Worm (Caenorhabditis elegans): ENCODE results near the gene M04D8.8.

ce11 chrIII:10023452-10023851 lies 10.5 kb upstream of the M04D8.8 start, which contains the start of gene ins-21:
- no peak for TF ChIP-seq unc-39 (tag; optimal IDR thresholded peaks at IDR 0.05)
- TF ChIP-seq ceh-28 (tag; optimal IDR thresholded peaks at IDR 0.05), result no peak
- TF ChIP-seq tbx-2 (tag; optimal IDR thresholded peaks at IDR 0.05), result no peak
- no peak for TF ChIP-seq nhr-12 (tag; optimal IDR thresholded peaks at IDR 0.05)
- no peak for TF ChIP-seq ceh-16 (tag; optimal IDR thresholded peaks at IDR 0.05)
- no peak for TF ChIP-seq ZK546.5 (tag; optimal IDR thresholded peaks at IDR 0.05)
- TF ChIP-seq unc-62 (GFP tag; optimal IDR thresholded peaks at IDR 0.05), result no peak
- no peak for TF ChIP-seq aly-2 (tag; optimal IDR thresholded peaks at IDR 0.05)
- no peak for TF ChIP-seq elt-3 (tag; optimal IDR thresholded peaks at IDR 0.05)
- TF ChIP-seq sea-2 (GFP tag; optimal IDR thresholded peaks at IDR 0.05), result no peak
